Fruit fly (Drosophila melanogaster) whole organism, embryonic: Measurements from ENCODE around the gene CG14961.

Experiments used
- ATbp ChIP-seq: fragments of 200-800 bp; sonication (Bioruptor generic); optimal IDR thresholded peaks from 2 replicates; lab custom pipeline; 2017; ENCODE audit warnings: missing biosample characterization, mild to moderate bottlenecking, missing genetic modification characterization, missing genetic modification reagents
- Blimp-1 ChIP-seq: fragments of 200-800 bp; sonication (Bioruptor generic); optimal IDR thresholded peaks from 3 replicates; lab custom pipeline; 2018; ENCODE audit warnings: missing biosample characterization, missing genetic modification characterization, mild to moderate bottlenecking, moderate library complexity, missing genetic modification reagents
- BtbVII ChIP-seq: fragments of 200-800 bp; sonication (Bioruptor generic); optimal IDR thresholded peaks from 3 replicates; lab custom pipeline; 2017; ENCODE audit warnings: missing biosample characterization, mild to moderate bottlenecking, missing genetic modification characterization
- CG10209 ChIP-seq: fragments of 200-800 bp; sonication (Bioruptor generic); optimal IDR thresholded peaks from 3 replicates; lab custom pipeline; 2017; ENCODE audit warnings: missing biosample characterization, mild to moderate bottlenecking, missing genetic modification characterization, missing genetic modification reagents
- CG12391 ChIP-seq: fragments of 200-800 bp; sonication (Bioruptor generic); optimal IDR thresholded peaks from 3 replicates; lab custom pipeline; 2018; ENCODE audit warnings: missing biosample characterization, mild to moderate bottlenecking, missing genetic modification characterization, moderate library complexity
- CG12769 ChIP-seq: fragments of 200-800 bp; sonication (Bioruptor generic); optimal IDR thresholded peaks from 2 replicates; lab custom pipeline; 2019; ENCODE audit warnings: missing biosample characterization, mild to moderate bottlenecking, missing genetic modification characterization, moderate library complexity
- CG13296 ChIP-seq: fragments of 200-800 bp; sonication (Bioruptor generic); optimal IDR thresholded peaks from 3 replicates; lab custom pipeline; 2018; ENCODE audit warnings: missing biosample characterization, mild to moderate bottlenecking, missing genetic modification characterization
- CG14441 ChIP-seq: fragments of 200-800 bp; sonication (Bioruptor generic); IDR thresholded peaks from 2 replicates; pipeline ENCODE4 v1.3.6; 2022; ENCODE audit warnings: missing biosample characterization, missing genetic modification characterization
- CG15479 ChIP-seq: fragments of 200-800 bp; sonication (Bioruptor generic); optimal IDR thresholded peaks from 3 replicates; lab custom pipeline; 2019; ENCODE audit warnings: missing biosample characterization, mild to moderate bottlenecking, missing genetic modification characterization, moderate library complexity
- CG17359 ChIP-seq: fragments of 200-800 bp; sonication (Bioruptor generic); optimal IDR thresholded peaks from 3 replicates; lab custom pipeline; 2018; ENCODE audit warnings: missing biosample characterization, mild to moderate bottlenecking, missing genetic modification characterization, moderate library complexity
- CG17385 ChIP-seq: fragments of 200-800 bp; sonication (Bioruptor generic); optimal IDR thresholded peaks from 3 replicates; lab custom pipeline; 2018; ENCODE audit warnings: missing biosample characterization, mild to moderate bottlenecking, missing genetic modification characterization
- CG1832 ChIP-seq: fragments of 200-800 bp; sonication (Bioruptor generic); optimal IDR thresholded peaks from 2 replicates; lab custom pipeline; 2017; ENCODE audit warnings: missing biosample characterization, mild to moderate bottlenecking, missing genetic modification characterization, inconsistent platforms
- CG18599 ChIP-seq: fragments of 200-800 bp; sonication (Bioruptor generic); optimal IDR thresholded peaks from 3 replicates; lab custom pipeline; 2017; ENCODE audit warnings: missing biosample characterization, missing genetic modification characterization, mild to moderate bottlenecking, moderate library complexity, missing genetic modification reagents
- CG30403 ChIP-seq: fragments of 200-800 bp; sonication (Bioruptor generic); optimal IDR thresholded peaks from 3 replicates; lab custom pipeline; 2016; ENCODE audit warnings: missing biosample characterization, missing genetic modification characterization
- CG4820 ChIP-seq: fragments of 200-800 bp; sonication (Bioruptor generic); optimal IDR thresholded peaks from 3 replicates; lab custom pipeline; 2016; ENCODE audit warnings: missing biosample characterization, missing genetic modification characterization
- CG7372 ChIP-seq: fragments of 200-800 bp; sonication (Bioruptor generic); IDR thresholded peaks from 2 replicates; pipeline ENCODE4 v1.3.6; 2022; ENCODE audit warnings: missing biosample characterization, missing genetic modification characterization
- CG7786 ChIP-seq: fragments of 200-800 bp; sonication (Bioruptor generic); optimal IDR thresholded peaks from 2 replicates; lab custom pipeline; 2016; ENCODE audit warnings: missing biosample characterization, missing genetic modification characterization
- CG8944 ChIP-seq: fragments of 200-800 bp; sonication (Bioruptor generic); optimal IDR thresholded peaks from 3 replicates; lab custom pipeline; 2016; ENCODE audit warnings: missing biosample characterization, missing genetic modification characterization
- CG9727 ChIP-seq: fragments of 200-800 bp; sonication (Bioruptor generic); optimal IDR thresholded peaks from 3 replicates; lab custom pipeline; 2017; ENCODE audit warnings: missing biosample characterization, mild to moderate bottlenecking, missing genetic modification characterization
- CG9932 ChIP-seq: fragments of 200-800 bp; sonication (Bioruptor generic); IDR thresholded peaks from 2 replicates; pipeline ENCODE4 v1.3.6; 2022; ENCODE audit warnings: missing biosample characterization, missing genetic modification characterization
- D19A ChIP-seq: fragments of 200-800 bp; optimal IDR thresholded peaks from 3 replicates; lab custom pipeline; 2019; ENCODE audit warnings: missing biosample characterization, mild to moderate bottlenecking, missing genetic modification characterization, moderate library complexity
- Doc3 ChIP-seq: fragments of 200-800 bp; sonication (Bioruptor generic); IDR thresholded peaks from 3 replicates; pipeline ENCODE4 v1.3.6; 2022; ENCODE audit warnings: missing biosample characterization, missing genetic modification characterization; ENCODE audit not compliant: partially characterized antibody
- Hand ChIP-seq: fragments of 200-800 bp; sonication (Bioruptor generic); optimal IDR thresholded peaks from 2 replicates; lab custom pipeline; 2017; ENCODE audit warnings: mild to moderate bottlenecking, missing biosample characterization, missing genetic modification reagents, missing genetic modification characterization
- Hr78 ChIP-seq, 2 experiments: fragments of 200-800 bp in 1 of 2; fragments of >200 bp in 1 of 2; sonication (Bioruptor generic) in 1 of 2; optimal IDR thresholded peaks; 2 replicates each; lab custom pipeline; 2017 to 2019; ENCODE audit warnings: missing biosample characterization in 2 of 2, missing genetic modification characterization in 2 of 2, mild to moderate bottlenecking in 1 of 2, moderate library complexity in 1 of 2
- Med ChIP-seq: fragments of 200-800 bp; sonication (Bioruptor generic); peaks from one replicate; lab custom pipeline; 2016; ENCODE audit warnings: missing biosample characterization, missing genetic modification characterization, mild to moderate bottlenecking, inconsistent platforms, moderate library complexity
- Meics ChIP-seq: fragments of 200-800 bp; sonication (Bioruptor generic); optimal IDR thresholded peaks from 2 replicates; lab custom pipeline; 2017; ENCODE audit warnings: missing biosample characterization, mild to moderate bottlenecking, missing genetic modification characterization
- NfI ChIP-seq: fragments of 200-800 bp; sonication (Bioruptor generic); optimal IDR thresholded peaks from 3 replicates; lab custom pipeline; 2018; ENCODE audit warnings: missing biosample characterization, mild to moderate bottlenecking, missing genetic modification characterization, moderate library complexity
- Oaz ChIP-seq: fragments of 200-800 bp; sonication (Bioruptor generic); IDR thresholded peaks from 2 replicates; pipeline ENCODE4 v1.3.6; 2022; ENCODE audit warnings: missing biosample characterization, missing genetic modification characterization
- Side ChIP-seq: fragments of 200-800 bp; sonication (Bioruptor generic); optimal IDR thresholded peaks from 2 replicates; lab custom pipeline; 2016; ENCODE audit warnings: missing biosample characterization, missing genetic modification characterization
- Sox100B ChIP-seq: fragments of 200-800 bp; sonication (Bioruptor generic); optimal IDR thresholded peaks from 3 replicates; lab custom pipeline; 2018; ENCODE audit warnings: missing biosample characterization, mild to moderate bottlenecking, missing genetic modification characterization
- abd-A ChIP-seq: fragments of 200-800 bp; sonication (Bioruptor generic); optimal IDR thresholded peaks from 3 replicates; lab custom pipeline; 2019; ENCODE audit warnings: missing biosample characterization, mild to moderate bottlenecking, missing genetic modification characterization, moderate library complexity
- cas ChIP-seq: fragments of 200-800 bp; sonication (Bioruptor generic); IDR thresholded peaks from 2 replicates; pipeline ENCODE4 v1.3.6; 2022; ENCODE audit warnings: missing biosample characterization, missing genetic modification characterization
- exex ChIP-seq: fragments of 200-800 bp; sonication (Bioruptor generic); optimal IDR thresholded peaks from 4 replicates; lab custom pipeline; 2018; ENCODE audit warnings: missing biosample characterization, mild to moderate bottlenecking, missing genetic modification characterization, moderate library complexity
- grn ChIP-seq: fragments of 200-800 bp; sonication (Bioruptor generic); optimal IDR thresholded peaks from 3 replicates; lab custom pipeline; 2017; ENCODE audit warnings: missing biosample characterization, missing genetic modification characterization
- kni ChIP-seq: fragments of 200-800 bp; sonication (Bioruptor generic); optimal IDR thresholded peaks from 3 replicates; lab custom pipeline; 2017; ENCODE audit warnings: mild to moderate bottlenecking, missing biosample characterization, missing genetic modification reagents, missing genetic modification characterization
- lab ChIP-seq: fragments of 200-800 bp; sonication (Bioruptor generic); optimal IDR thresholded peaks from 3 replicates; lab custom pipeline; 2017; ENCODE audit warnings: missing biosample characterization, missing genetic modification characterization, mild to moderate bottlenecking, moderate library complexity, missing genetic modification reagents
- mam ChIP-seq: fragments of 200-800 bp; sonication (Bioruptor generic); optimal IDR thresholded peaks from 3 replicates; lab custom pipeline; 2016; ENCODE audit warnings: missing biosample characterization, missing genetic modification characterization
- oc ChIP-seq: fragments of 200-800 bp; sonication (Bioruptor generic); optimal IDR thresholded peaks from 2 replicates; lab custom pipeline; 2018; ENCODE audit warnings: missing biosample characterization, mild to moderate bottlenecking, missing genetic modification characterization, moderate library complexity
- odd ChIP-seq: fragments of 200-800 bp; sonication (Bioruptor generic); optimal IDR thresholded peaks from 2 replicates; lab custom pipeline; 2017; ENCODE audit warnings: missing biosample characterization, mild to moderate bottlenecking, missing genetic modification characterization
- row ChIP-seq: fragments of 200-800 bp; sonication (Bioruptor generic); IDR thresholded peaks from 3 replicates; pipeline ENCODE4 v1.3.6; 2022; ENCODE audit warnings: missing biosample characterization, missing genetic modification characterization
- salm ChIP-seq: fragments of 200-800 bp; sonication (Bioruptor generic); optimal IDR thresholded peaks from 2 replicates; lab custom pipeline; 2018; ENCODE audit warnings: missing biosample characterization, mild to moderate bottlenecking, missing genetic modification characterization
- sc ChIP-seq, 3 experiments: fragments of >200 bp in 2 of 3; fragments of 200-800 bp in 1 of 3; sonication (Bioruptor generic) in 1 of 3; optimal IDR thresholded peaks; 2 replicates in 2 of 3; 3 replicates in 1 of 3; lab custom pipeline; 2017; ENCODE audit warnings: mild to moderate bottlenecking in 1 of 3, missing biosample characterization in 1 of 3, missing genetic modification characterization in 1 of 3, missing genetic modification reagents in 1 of 3
- slou ChIP-seq: fragments of 200-800 bp; sonication (Bioruptor generic); optimal IDR thresholded peaks from 3 replicates; lab custom pipeline; 2016; ENCODE audit warnings: missing biosample characterization, missing genetic modification characterization
- sob ChIP-seq: fragments of 200-800 bp; sonication (Bioruptor generic); IDR thresholded peaks from 2 replicates; pipeline ENCODE4 v1.3.6; 2022; ENCODE audit warnings: missing biosample characterization, missing genetic modification characterization
- sug ChIP-seq: fragments of 200-800 bp; optimal IDR thresholded peaks from 2 replicates; lab custom pipeline; 2019; ENCODE audit warnings: missing biosample characterization, mild to moderate bottlenecking, missing genetic modification characterization, moderate library complexity
- wek ChIP-seq: fragments of 200-800 bp; sonication (Bioruptor generic); optimal IDR thresholded peaks from 3 replicates; lab custom pipeline; 2018; ENCODE audit warnings: missing biosample characterization, mild to moderate bottlenecking, missing genetic modification characterization, moderate library complexity
- z ChIP-seq: fragments of 200-800 bp; sonication (Bioruptor generic); IDR thresholded peaks from 3 replicates; pipeline ENCODE4 v1.3.6; 2022; ENCODE audit warnings: missing biosample characterization, missing genetic modification characterization

The CG14961 gene

DNA sequence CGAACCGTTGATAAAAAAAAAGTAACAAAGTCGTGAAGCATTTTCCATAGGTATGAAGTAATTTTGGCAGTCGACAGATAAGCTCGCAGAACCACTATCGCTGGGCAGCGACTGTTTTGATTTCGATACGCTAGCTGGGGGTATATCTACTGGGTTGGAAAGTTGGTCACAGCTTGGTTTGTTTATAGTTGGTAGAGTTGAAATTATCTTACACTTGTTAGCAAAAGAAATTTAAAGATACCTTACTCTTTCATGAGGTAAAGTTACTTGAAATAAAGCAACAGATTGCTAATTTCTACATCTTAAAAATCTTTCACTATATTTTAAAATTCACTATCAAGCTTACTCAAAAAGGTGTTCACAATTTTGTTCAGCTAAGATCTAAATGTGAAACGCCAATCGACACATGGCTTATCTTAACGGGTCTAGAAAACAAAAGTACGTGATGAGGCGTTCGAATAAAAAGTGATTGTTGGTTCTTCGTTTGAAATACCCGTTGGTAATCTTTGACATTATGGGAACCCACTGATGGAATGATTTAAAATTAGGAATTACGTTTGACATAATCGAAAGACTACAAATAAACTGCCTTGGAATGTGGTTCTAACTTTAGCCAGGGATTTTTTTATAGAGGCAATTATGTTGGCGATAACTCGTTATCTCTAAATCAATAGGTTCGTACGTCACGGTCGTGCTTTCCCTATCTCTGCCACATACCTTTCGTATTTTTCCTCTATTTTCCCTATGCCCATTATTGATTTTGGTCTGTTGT lies 20.9 kb downstream of the CG14961 start (continued):
- TF ChIP-seq Hand (peak; percentile 14), CG13296 (GFP tag; lab: Kevin White, UChicago) (no peak), odd (peak; percentile 3), CG9932 (0 out of 2 replicates have a peak, but pooled peaks have one; percentile 7), Sox100B (peak; percentile 10), NfI (GFP tag; lab: Kevin White, UChicago) (peak; percentile 6), CG7786 (GFP tag; lab: Kevin White, UChicago) (peak; percentile 6), Hr78 (GFP tag; optimal IDR thresholded peaks at IDR 0.05; lab: Kevin White, UChicago) (peak in 1 of 2 experiments; percentile 21), CG12769 (peak; percentile 10), CG8944 (no peak), row (GFP tag; lab: Robert Waterston, UW) (peak; percentile 51), sob (GFP tag; lab: Robert Waterston, UW) (0 out of 2 replicates have a peak, but pooled peaks have one; percentile 9), Meics (GFP tag; lab: Kevin White, UChicago) (peak; percentile 40), abd-A (no peak), exex (tag; lab: Kevin White, UChicago) (peak; percentile 91), CG10209 (GFP tag; lab: Kevin White, UChicago) (peak; percentile 26), sug (tag; lab: Kevin White, UChicago) (peak; percentile 63), CG14441 (GFP tag; lab: Robert Waterston, UW) (no peak), CG12391 (tag; lab: Kevin White, UChicago) (peak; percentile 14), Med (GFP tag; lab: Kevin White, UChicago) (peak; percentile 82), CG18599 (GFP tag; lab: Kevin White, UChicago) (peak; percentile 43), sc (optimal IDR thresholded peaks at IDR 0.05; lab: Kevin White, UChicago) (no peak), sc (GFP tag; optimal IDR thresholded peaks at IDR 0.05; lab: Kevin White, UChicago) (no peak), CG17385 (peak; percentile 22), CG17359 (tag; lab: Kevin White, UChicago) (peak; percentile 31), mam (GFP tag; lab: Kevin White, UChicago) (peak; percentile 11), CG9727 (GFP tag; lab: Kevin White, UChicago) (peak; percentile 0), CG30403 (GFP tag; lab: Kevin White, UChicago) (peak; percentile 15), Oaz (GFP tag; lab: Robert Waterston, UW) (no peak), lab (GFP tag; lab: Kevin White, UChicago) (no peak)

DNA sequence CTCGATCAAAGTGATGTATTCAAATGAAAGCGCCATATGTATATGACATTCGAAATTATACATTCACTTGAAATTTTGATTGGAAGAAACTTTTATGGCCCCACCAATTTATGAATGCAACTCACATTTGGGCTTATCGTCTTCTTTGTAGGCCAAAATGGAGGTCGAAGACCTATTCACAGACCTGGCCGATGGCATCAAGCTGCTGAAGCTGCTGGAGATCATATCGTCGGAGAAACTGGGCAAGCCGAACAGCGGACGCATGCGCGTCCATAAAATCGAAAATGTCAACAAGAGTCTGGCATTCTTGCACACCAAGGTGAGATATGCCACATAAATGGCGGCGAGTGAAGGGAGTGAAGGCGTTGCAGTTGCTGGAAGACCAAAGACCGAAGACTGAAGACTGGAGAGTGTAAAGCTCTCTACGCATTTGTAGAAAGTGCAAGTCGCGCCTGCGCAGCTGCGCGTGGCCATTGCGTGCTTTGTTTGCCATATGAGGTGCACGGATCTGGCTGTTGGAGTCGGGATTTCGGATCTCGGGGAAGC lies 22.0 kb downstream of the CG14961 start:
- TF ChIP-seq BtbVII: no peak
- TF ChIP-seq kni (GFP tag; lab: Kevin White, UChicago): peak; percentile 72
- TF ChIP-seq Side (GFP tag; lab: Kevin White, UChicago): no peak
- no peak for TF ChIP-seq z
- TF ChIP-seq slou (GFP tag; lab: Kevin White, UChicago): no peak
- TF ChIP-seq salm (tag; lab: Kevin White, UChicago): peak; percentile 8
- TF ChIP-seq wek (GFP tag; lab: Kevin White, UChicago): no peak
- peak; percentile 48 for TF ChIP-seq abd-A
- TF ChIP-seq ATbp (GFP tag; lab: Kevin White, UChicago): no peak
- TF ChIP-seq Med (GFP tag; lab: Kevin White, UChicago): peak; percentile 66
- TF ChIP-seq CG1832 (GFP tag; lab: Kevin White, UChicago): no peak
- TF ChIP-seq CG7372 (GFP tag; lab: Robert Waterston, UW): no peak
- peak; percentile 50 for TF ChIP-seq oc (tag; lab: Kevin White, UChicago)
- no peak for TF ChIP-seq CG4820 (GFP tag; lab: Kevin White, UChicago)
- TF ChIP-seq Blimp-1 (GFP tag; lab: Kevin White, UChicago): peak; percentile 83
- no peak for TF ChIP-seq Doc3 (GFP tag; lab: Robert Waterston, UW)
- TF ChIP-seq cas (GFP tag; lab: Robert Waterston, UW): no peak
- TF ChIP-seq grn (GFP tag; lab: Kevin White, UChicago): peak; percentile 67
- no peak for TF ChIP-seq CG15479 (GFP tag; lab: Kevin White, UChicago)
- no peak for TF ChIP-seq D19A
